Worm (Caenorhabditis elegans) whole organism, mixed stage, embryonic: Measurements from ENCODE around the gene C46C11.4.

Experiments
- M03D4.4 ChIP-seq: sonication (generic microtip); optimal IDR thresholded peaks from 2 replicates; lab custom pipeline; 2017; ENCODE audit warnings: mild to moderate bottlenecking, missing genetic modification characterization, missing compliant biosample characterization
- blmp-1 ChIP-seq: fragments of 150-350 bp; optimal IDR thresholded peaks from 2 replicates; lab custom pipeline; 2014; ENCODE audit warnings: missing biosample characterization, missing genetic modification characterization
- ceh-39 ChIP-seq: fragments of 150-350 bp; optimal IDR thresholded peaks from 2 replicates; lab custom pipeline; 2014; ENCODE audit warnings: missing biosample characterization, missing genetic modification characterization
- ceh-43 ChIP-seq: fragments of 200-800 bp; sonication (Bioruptor generic); optimal IDR thresholded peaks from 2 replicates; lab custom pipeline; 2018; ENCODE audit warnings: mild to moderate bottlenecking, missing genetic modification characterization, moderate library complexity, missing compliant biosample characterization
- ceh-83 ChIP-seq: fragments of 200-800 bp; sonication (Bioruptor generic); optimal IDR thresholded peaks from 2 replicates; lab custom pipeline; 2018; ENCODE audit warnings: mild to moderate bottlenecking, missing genetic modification characterization, missing compliant biosample characterization
- ces-1 ChIP-seq: fragments of 150-350 bp; optimal IDR thresholded peaks from 2 replicates; lab custom pipeline; 2014; ENCODE audit warnings: missing biosample characterization, missing genetic modification reagents, missing genetic modification characterization
- cnd-1 ChIP-seq: fragments of 200-800 bp; sonication (Bioruptor generic); optimal IDR thresholded peaks from 2 replicates; lab custom pipeline; 2018; ENCODE audit warnings: mild to moderate bottlenecking, missing genetic modification characterization, missing compliant biosample characterization
- drap-1 ChIP-seq: fragments of 200-800 bp; sonication (Bioruptor generic); optimal IDR thresholded peaks from 3 replicates; lab custom pipeline; 2018; ENCODE audit warnings: mild to moderate bottlenecking, missing genetic modification characterization, missing compliant biosample characterization
- elt-3 ChIP-seq: fragments of 150-350 bp; optimal IDR thresholded peaks from 2 replicates; lab custom pipeline; 2014; ENCODE audit warnings: missing biosample characterization, missing genetic modification characterization
- flh-1 ChIP-seq: fragments of 200-800 bp; sonication (Bioruptor generic); optimal IDR thresholded peaks from 2 replicates; lab custom pipeline; 2018; ENCODE audit warnings: mild to moderate bottlenecking, missing genetic modification characterization, moderate library complexity, missing compliant biosample characterization
- ham-2 ChIP-seq: fragments of 200-800 bp; sonication (Bioruptor generic); optimal IDR thresholded peaks from 2 replicates; lab custom pipeline; 2018; ENCODE audit warnings: mild to moderate bottlenecking, missing genetic modification characterization, missing compliant biosample characterization
- hlh-1 ChIP-seq: fragments of 150-350 bp; optimal IDR thresholded peaks from 2 replicates; lab custom pipeline; 2014; ENCODE audit warnings: missing biosample characterization, missing genetic modification reagents, missing genetic modification characterization
- lin-13 ChIP-seq: fragments of 150-350 bp; optimal IDR thresholded peaks from 2 replicates; lab custom pipeline; 2014; ENCODE audit warnings: missing biosample characterization, missing genetic modification characterization
- lin-32 ChIP-seq: fragments of 200-800 bp; sonication (Bioruptor generic); optimal IDR thresholded peaks from 2 replicates; lab custom pipeline; 2018; ENCODE audit warnings: mild to moderate bottlenecking, missing genetic modification characterization, missing compliant biosample characterization
- lsy-2 ChIP-seq: fragments of 150-350 bp; optimal IDR thresholded peaks from 2 replicates; lab custom pipeline; 2014; ENCODE audit warnings: missing biosample characterization, missing genetic modification characterization
- mab-5 ChIP-seq: fragments of 150-350 bp; optimal IDR thresholded peaks from 2 replicates; lab custom pipeline; 2014; ENCODE audit warnings: missing biosample characterization, missing genetic modification characterization
- mep-1 ChIP-seq: fragments of 150-350 bp; optimal IDR thresholded peaks from 2 replicates; lab custom pipeline; 2017; ENCODE audit warnings: missing biosample characterization, missing genetic modification reagents, missing genetic modification characterization, inconsistent platforms
- mls-2 ChIP-seq: sonication (generic microtip); optimal IDR thresholded peaks from 2 replicates; lab custom pipeline; 2016; ENCODE audit warnings: mild to moderate bottlenecking, missing genetic modification characterization, moderate library complexity, missing compliant biosample characterization
- nhr-12 ChIP-seq: fragments of 150-350 bp; optimal IDR thresholded peaks from 2 replicates; lab custom pipeline; 2014; ENCODE audit warnings: missing biosample characterization, missing genetic modification characterization
- nhr-2 ChIP-seq: fragments of 150-350 bp; optimal IDR thresholded peaks from 2 replicates; lab custom pipeline; 2014; ENCODE audit warnings: missing biosample characterization, missing genetic modification characterization
- nhr-237 ChIP-seq: fragments of 150-350 bp; optimal IDR thresholded peaks from 2 replicates; lab custom pipeline; 2014; ENCODE audit warnings: missing biosample characterization, missing genetic modification characterization
- nhr-28 ChIP-seq: fragments of 150-350 bp; optimal IDR thresholded peaks from 2 replicates; lab custom pipeline; 2014; ENCODE audit warnings: missing biosample characterization, missing genetic modification characterization
- pha-4 ChIP-seq: fragments of 150-350 bp; optimal IDR thresholded peaks from 2 replicates; lab custom pipeline; 2018; ENCODE audit warnings: missing biosample characterization, missing genetic modification reagents, missing genetic modification characterization
- snpc-4 ChIP-seq: fragments of 150-350 bp; optimal IDR thresholded peaks from 2 replicates; lab custom pipeline; 2014; ENCODE audit warnings: missing biosample characterization, missing genetic modification characterization
- sptf-1 ChIP-seq: sonication (generic microtip); optimal IDR thresholded peaks from 2 replicates; lab custom pipeline; 2017; ENCODE audit warnings: mild to moderate bottlenecking, missing genetic modification characterization, moderate library complexity, missing compliant biosample characterization
- tbx-8 ChIP-seq: fragments of 200-800 bp; sonication (Bioruptor generic); optimal IDR thresholded peaks from 2 replicates; lab custom pipeline; 2018; ENCODE audit warnings: mild to moderate bottlenecking, missing genetic modification characterization, moderate library complexity, missing compliant biosample characterization
- unc-120 ChIP-seq: sonication (generic microtip); optimal IDR thresholded peaks from 2 replicates; lab custom pipeline; 2017; ENCODE audit warnings: missing genetic modification characterization, missing compliant biosample characterization; ENCODE audit not compliant: poor library complexity, severe bottlenecking
- unc-39 ChIP-seq: fragments of 150-350 bp; optimal IDR thresholded peaks from 2 replicates; lab custom pipeline; 2014; ENCODE audit warnings: missing biosample characterization, missing genetic modification characterization
- unc-62 ChIP-seq: fragments of 150-350 bp; optimal IDR thresholded peaks from 2 replicates; lab custom pipeline; 2014; ENCODE audit warnings: missing biosample characterization, missing genetic modification reagents, missing genetic modification characterization
- ztf-11 ChIP-seq: fragments of 150-350 bp; optimal IDR thresholded peaks from 2 replicates; lab custom pipeline; 2014; ENCODE audit warnings: missing biosample characterization, missing genetic modification characterization

C46C11.4 gene

DNA sequence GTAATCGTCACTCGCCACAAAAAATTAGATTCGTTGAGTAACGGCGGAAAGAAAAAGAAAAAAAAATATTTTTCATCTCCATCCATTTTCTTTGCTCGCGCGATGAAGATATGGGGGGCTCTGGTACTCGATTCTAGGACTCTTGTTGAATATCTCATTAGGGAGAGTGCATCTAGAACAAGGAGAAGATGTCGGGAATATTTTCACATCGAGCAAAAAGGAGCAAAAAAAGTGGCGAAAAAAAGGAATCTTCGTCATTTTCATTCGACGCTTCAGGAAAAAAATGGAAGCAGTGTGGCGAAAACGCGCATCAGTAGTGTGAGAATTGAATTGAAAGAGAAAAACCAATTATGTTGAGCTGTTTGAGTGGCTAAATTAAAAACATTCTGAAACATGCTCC lies 23.3 kb downstream of the C46C11.4 start:
- TF ChIP-seq ces-1 (GFP tag; lab: Kevin White, UChicago) (peak; percentile 70), mls-2 (tag; lab: Kevin White, UChicago) (no peak), lsy-2 (tag; lab: Kevin White, UChicago) (no peak), flh-1 (no peak), nhr-12 (tag; lab: Kevin White, UChicago) (no peak), blmp-1 (tag; lab: Kevin White, UChicago) (no peak), snpc-4 (tag; lab: Kevin White, UChicago) (no peak), lin-13 (tag; lab: Kevin White, UChicago) (no peak)

DNA sequence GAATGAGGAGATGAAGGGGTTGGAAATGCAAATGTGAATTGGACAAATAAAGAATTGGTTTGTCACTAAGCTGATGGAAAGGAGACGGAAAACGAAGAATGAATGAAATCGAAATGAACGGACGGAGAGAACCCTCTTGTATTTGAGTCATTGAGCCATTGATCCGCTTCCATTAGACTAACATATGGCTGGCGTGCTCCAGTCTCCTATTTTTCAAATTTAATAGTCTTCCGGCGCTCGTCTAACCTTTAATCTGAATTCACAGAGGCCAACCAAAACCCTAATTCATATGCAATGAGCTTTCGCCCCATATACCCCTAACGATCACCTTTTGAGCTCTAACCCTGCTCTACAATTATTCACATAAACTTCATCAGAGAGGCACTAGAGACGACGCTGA lies 25.0 kb downstream of the C46C11.4 start, which contains the start of gene C46C11.3:
TSS of gene C46C11.3 (plus strand) at position 301 of the 400 bp plus-strand sequence.
- TF ChIP-seq ceh-39 (no peak), cnd-1 (tag; lab: Kevin White, UChicago) (no peak), sptf-1 (no peak), unc-120 (tag; lab: Kevin White, UChicago) (no peak), ham-2 (GFP tag; lab: Kevin White, UChicago) (no peak)

DNA sequence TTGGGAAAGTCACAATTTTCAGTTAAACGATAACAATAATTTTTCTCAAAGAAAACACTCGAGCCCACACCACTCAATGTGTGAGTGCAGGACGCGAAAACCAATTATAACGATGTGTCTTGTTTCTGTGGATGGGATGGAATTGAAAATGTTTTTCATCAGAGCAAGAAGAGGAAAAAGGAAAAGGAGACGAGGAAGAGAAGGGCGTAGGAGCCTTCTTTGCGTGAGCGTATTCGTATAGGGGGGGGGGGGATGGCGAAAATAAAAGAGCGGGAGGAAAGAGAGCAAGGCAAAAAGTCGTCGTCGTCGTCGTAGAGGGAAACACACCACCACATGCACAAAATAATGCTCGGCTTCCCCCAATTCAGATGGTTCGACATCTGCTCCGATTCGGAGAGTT lies 27.0 kb downstream of the C46C11.4 start:
- TF ChIP-seq blmp-1 (tag; lab: Kevin White, UChicago) (no peak), sptf-1 (peak; percentile 33), unc-62 (GFP tag; lab: Kevin White, UChicago) (no peak), cnd-1 (tag; lab: Kevin White, UChicago) (peak; percentile 23), ces-1 (GFP tag; lab: Kevin White, UChicago) (peak; percentile 84), mls-2 (tag; lab: Kevin White, UChicago) (peak; percentile 53)

DNA sequence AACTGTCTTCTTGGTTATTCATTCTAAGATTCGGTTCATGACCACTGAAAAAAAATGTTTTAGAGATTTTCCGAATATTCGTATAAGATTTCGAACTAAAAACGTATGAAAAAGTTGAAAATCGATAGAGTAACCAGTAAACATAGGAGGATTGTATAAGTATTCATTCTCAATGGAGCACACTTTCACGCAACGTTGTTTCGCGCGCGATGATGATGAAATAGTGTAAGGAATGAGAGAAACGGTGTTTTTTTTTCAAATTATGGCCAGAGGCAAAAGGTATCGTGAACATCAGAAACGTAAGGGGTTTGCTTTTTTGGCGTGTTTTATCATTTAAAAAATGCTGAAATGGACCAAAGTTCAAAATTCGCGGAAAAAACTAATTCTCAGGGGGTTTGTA lies 27.4 kb downstream of the C46C11.4 start, which contains the start of gene pqn-65:
TSS of gene pqn-65 (minus strand) at position 54 of the 400 bp plus-strand sequence.
- TF ChIP-seq cnd-1 (tag; lab: Kevin White, UChicago) (no peak), flh-1 (no peak), ceh-39 (peak; percentile 3), ztf-11 (tag; lab: Kevin White, UChicago) (no peak), elt-3 (no peak), nhr-237 (tag; lab: Kevin White, UChicago) (no peak)
- TF ChIP-seq, all 35 proteins: peak for 1

DNA sequence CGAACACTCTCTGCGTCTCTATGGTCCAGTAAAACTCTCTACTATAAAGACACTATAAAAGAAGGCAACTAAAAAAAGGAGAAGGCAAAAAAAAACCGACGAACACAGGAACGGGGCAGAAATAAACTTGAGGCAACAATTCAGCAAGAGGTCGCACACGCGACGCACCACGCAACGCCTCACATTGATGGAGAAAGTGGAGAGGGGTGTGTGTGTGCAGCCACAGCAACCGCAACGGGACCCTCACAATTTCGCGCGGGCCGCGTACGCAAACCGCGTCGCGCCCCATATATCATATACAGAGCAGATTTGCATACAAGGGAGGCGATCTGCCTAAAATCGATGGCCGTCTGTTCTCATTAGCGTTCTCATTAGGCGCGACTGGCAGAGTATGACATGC lies 30.2 kb downstream of the C46C11.4 start:
- peak; percentile 73 for TF ChIP-seq mep-1
- peak; percentile 62 for TF ChIP-seq lin-13 (tag; lab: Kevin White, UChicago)
- peak; percentile 37 for TF ChIP-seq unc-120 (tag; lab: Kevin White, UChicago)
- no peak for TF ChIP-seq mab-5 (tag; lab: Kevin White, UChicago)
- TF ChIP-seq ceh-39 = peak; percentile 87
- peak; percentile 25 for TF ChIP-seq tbx-8 (GFP tag; lab: Kevin White, UChicago)
- TF ChIP-seq sptf-1 = peak; percentile 82
- TF ChIP-seq cnd-1 (tag; lab: Kevin White, UChicago) = peak; percentile 84
- peak; percentile 68 for TF ChIP-seq drap-1 (GFP tag; lab: Kevin White, UChicago)
- TF ChIP-seq mls-2 (tag; lab: Kevin White, UChicago) = peak; percentile 75
- no peak for TF ChIP-seq flh-1
- no peak for TF ChIP-seq elt-3
- no peak for TF ChIP-seq ceh-43 (GFP tag; lab: Kevin White, UChicago)
- peak; percentile 49 for TF ChIP-seq ces-1 (GFP tag; lab: Kevin White, UChicago)
- TF ChIP-seq blmp-1 (tag; lab: Kevin White, UChicago) = no peak
- peak; percentile 41 for TF ChIP-seq M03D4.4 (tag; lab: Kevin White, UChicago)
- TF ChIP-seq ham-2 (GFP tag; lab: Kevin White, UChicago) = peak; percentile 44
- TF ChIP-seq lin-32 (GFP tag; lab: Kevin White, UChicago) = peak; percentile 51
- peak; percentile 50 for TF ChIP-seq nhr-2 (tag; lab: Kevin White, UChicago)
- TF ChIP-seq nhr-28 (tag; lab: Kevin White, UChicago) = no peak
- TF ChIP-seq lsy-2 (tag; lab: Kevin White, UChicago) = peak; percentile 36
- no peak for TF ChIP-seq unc-39 (tag; lab: Kevin White, UChicago)
- no peak for TF ChIP-seq pha-4 (tag; lab: Kevin White, UChicago)

DNA sequence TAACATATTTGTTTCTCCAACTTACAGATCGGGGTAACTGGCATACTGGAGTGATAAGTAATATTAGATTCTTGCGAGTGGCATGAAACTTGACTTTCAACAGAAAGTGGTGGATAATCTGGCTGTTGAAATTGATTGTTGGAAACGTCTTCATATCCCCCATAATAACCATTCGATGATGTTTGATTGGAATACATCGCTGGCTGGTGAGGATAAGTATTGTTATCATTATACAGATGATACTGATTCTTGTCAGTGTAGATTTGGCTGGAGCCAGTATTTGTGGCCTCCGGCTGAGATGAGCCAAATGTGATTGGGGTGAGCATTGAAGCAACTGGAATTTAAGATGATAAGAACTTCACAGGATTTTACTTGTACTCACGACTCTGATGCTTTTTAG lies 32.0 kb downstream of the C46C11.4 start:
- TF ChIP-seq unc-120 (tag; lab: Kevin White, UChicago) = no peak
- no peak for TF ChIP-seq hlh-1
- TF ChIP-seq M03D4.4 (tag; lab: Kevin White, UChicago) = no peak
- no peak for TF ChIP-seq ceh-83 (GFP tag; lab: Kevin White, UChicago)
- no peak for TF ChIP-seq lin-13 (tag; lab: Kevin White, UChicago)
